Worm (Caenorhabditis elegans) whole organism, L1 larva: ENCODE results near the gene E02H9.9.

ENCODE experiments used
- ama-1 ChIP-seq: fragments of 150-350 bp; optimal IDR thresholded peaks from 2 replicates; lab custom pipeline; 2014
- blmp-1 ChIP-seq: fragments of 150-350 bp; optimal IDR thresholded peaks from 2 replicates; lab custom pipeline; 2014; ENCODE audit warnings: missing biosample characterization, missing genetic modification characterization
- nhr-11 ChIP-seq: fragments of 150-350 bp; optimal IDR thresholded peaks from 2 replicates; lab custom pipeline; 2014; ENCODE audit warnings: missing biosample characterization, missing genetic modification characterization
- tlp-1 ChIP-seq: fragments of 150-350 bp; optimal IDR thresholded peaks from 2 replicates; lab custom pipeline; 2014; ENCODE audit warnings: missing biosample characterization, missing genetic modification characterization
- zag-1 ChIP-seq: fragments of 150-350 bp; optimal IDR thresholded peaks from 2 replicates; lab custom pipeline; 2014; ENCODE audit warnings: missing biosample characterization, missing genetic modification characterization

- TF ChIP-seq nhr-11 (no peak), ama-1 (no peak), tlp-1 (no peak), blmp-1 (tag; lab: Kevin White, UChicago) (no peak), zag-1 (tag; lab: Kevin White, UChicago) (no peak)
Measured at ce11 chrIII:2478605-2479004, 10.5 kb upstream of the E02H9.9 start.
